Worm (Caenorhabditis elegans): ENCODE results near the gene ced-4.

ced-4 gene

DNA sequence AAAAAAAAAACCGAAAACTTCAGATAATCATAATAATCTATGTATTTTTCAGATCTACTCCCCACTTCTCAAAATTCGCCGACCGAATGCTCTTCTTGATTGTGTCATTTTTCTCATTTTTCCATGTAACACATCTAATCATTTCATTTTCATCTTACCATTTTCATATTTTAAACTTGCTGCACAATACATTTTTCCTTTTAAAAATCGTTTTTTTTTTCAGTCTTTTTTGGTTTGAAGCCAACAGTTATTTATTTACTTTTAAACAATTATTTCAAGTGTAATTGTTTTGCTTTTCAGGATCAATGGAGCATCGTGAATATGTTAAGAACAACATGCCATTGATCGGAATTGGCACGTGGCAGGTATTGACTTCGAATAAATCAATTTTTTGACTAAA lies 6.9 kb downstream of the ced-4 start, which contains the start of gene C35D10.6:
Gene C35D10.6 (plus strand): TSS at position 301 of the 400 bp plus-strand sequence.
- TF ChIP-seq ceh-8 (GFP tag; optimal IDR thresholded peaks at IDR 0.05), result no peak
- no peak for TF ChIP-seq nhr-47 (tag; optimal IDR thresholded peaks at IDR 0.05)
- TF ChIP-seq efl-1 (optimal IDR thresholded peaks at IDR 0.05), result no peak
- TF ChIP-seq efl-1 (GFP tag; optimal IDR thresholded peaks at IDR 0.05 in 1 of 2), result peak in 1 of 2 experiments; percentile 76

- TF ChIP-seq snu-23 (GFP tag; optimal IDR thresholded peaks at IDR 0.05), result peak; percentile 4
- TF ChIP-seq ztf-11 (tag; optimal IDR thresholded peaks at IDR 0.05), result peak in 1 of 2 experiments; percentile 39
- peak; percentile 62 for TF ChIP-seq lir-3 (tag; optimal IDR thresholded peaks at IDR 0.05; ENCODE audit: poor library complexity)
- peak; percentile 34 for TF ChIP-seq nhr-71 (tag; optimal IDR thresholded peaks at IDR 0.05)
- TF ChIP-seq ceh-90 (tag; optimal IDR thresholded peaks at IDR 0.05), result peak; percentile 81
- peak; percentile 8 for TF ChIP-seq rnt-1 (tag; optimal IDR thresholded peaks at IDR 0.05)
- peak; percentile 20 for TF ChIP-seq tbx-2 (tag; optimal IDR thresholded peaks at IDR 0.05)
- peak; percentile 48 for TF ChIP-seq nhr-90 (tag; optimal IDR thresholded peaks at IDR 0.05; ENCODE audit: poor library complexity)
- TF ChIP-seq efl-1 (optimal IDR thresholded peaks at IDR 0.05), result no peak
- peak in 1 of 2 experiments; percentile 27 for TF ChIP-seq efl-1 (GFP tag; optimal IDR thresholded peaks at IDR 0.05 in 1 of 2)
- no peak for TF ChIP-seq unc-62 (GFP tag; optimal IDR thresholded peaks at IDR 0.05)
- peak; percentile 12 for TF ChIP-seq nhr-20 (tag; optimal IDR thresholded peaks at IDR 0.05)
- TF ChIP-seq lin-15B (tag; optimal IDR thresholded peaks at IDR 0.05), result no peak
- TF ChIP-seq lsy-2 (tag; optimal IDR thresholded peaks at IDR 0.05), result peak in 1 of 2 experiments; percentile 35
- TF ChIP-seq dsc-1 (tag; optimal IDR thresholded peaks at IDR 0.05), result peak; percentile 7
- TF ChIP-seq nhr-47 (tag; optimal IDR thresholded peaks at IDR 0.05), result peak; percentile 42
- TF ChIP-seq grh-1 (GFP tag; IDR thresholded peaks at IDR 0.05), result no peak
- no peak for TF ChIP-seq mab-9 (GFP tag; IDR thresholded peaks at IDR 0.05)
- peak in 2 of 3 experiments; percentile 4 to 17 for TF ChIP-seq dpl-1 (GFP tag; optimal IDR thresholded peaks at IDR 0.05)
- no peak for TF ChIP-seq fkh-8 (tag; optimal IDR thresholded peaks at IDR 0.05)
- TF ChIP-seq irx-1 (tag; optimal IDR thresholded peaks at IDR 0.05), result peak; percentile 33
Observed at ce11 chrIII:4861744-4862401, 9.7 kb downstream of the ced-4 start, which contains the start of the genes C35D10.10 and C35D10.5. Gene C35D10.10 (minus strand): TSS chrIII:4861794. Gene C35D10.5 (plus strand): TSS chrIII:4862351.

DNA sequence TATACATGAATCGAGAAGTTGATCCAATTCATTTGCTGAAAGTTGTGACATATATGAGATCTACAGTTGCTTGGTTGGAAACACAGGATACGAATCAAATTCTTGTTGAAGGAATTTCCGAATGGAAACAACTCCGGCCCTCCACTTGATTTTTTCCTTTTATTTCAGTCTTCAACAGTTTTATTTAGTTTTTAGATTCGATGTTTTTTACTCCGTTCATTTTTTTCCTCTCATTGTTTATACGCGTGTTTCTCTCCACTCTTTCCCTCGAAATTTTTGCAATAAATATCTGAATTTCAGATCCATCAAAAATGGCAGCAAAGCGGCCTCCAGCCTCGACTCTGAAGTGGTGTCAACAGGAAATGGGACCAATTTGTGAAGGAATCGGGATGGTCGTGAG lies 11.0 kb downstream of the ced-4 start, which contains the start of gene coq-8:
Gene coq-8 (plus strand): TSS at position 301 of the 400 bp plus-strand sequence.
- TF ChIP-seq egl-13 (tag; optimal IDR thresholded peaks at IDR 0.05), result no peak

- no peak for TF ChIP-seq mab-9 (GFP tag; IDR thresholded peaks at IDR 0.05)
- TF ChIP-seq unc-130 (tag; optimal IDR thresholded peaks at IDR 0.05), result no peak
- no peak for TF ChIP-seq nhr-84 (tag; optimal IDR thresholded peaks at IDR 0.05)
- TF ChIP-seq nhr-28 (tag; optimal IDR thresholded peaks at IDR 0.05), result no peak
- no peak for TF ChIP-seq nhr-85 (tag)
- no peak for TF ChIP-seq hlh-17 (GFP tag; optimal IDR thresholded peaks at IDR 0.05; ENCODE audit: borderline replicate concordance)
- no peak for TF ChIP-seq nhr-71 (tag; optimal IDR thresholded peaks at IDR 0.05)
- TF ChIP-seq unc-98 (GFP tag; IDR thresholded peaks at IDR 0.05), result no peak
- TF ChIP-seq egl-13 (tag; optimal IDR thresholded peaks at IDR 0.05), result no peak
- no peak for TF ChIP-seq ceh-90 (tag; optimal IDR thresholded peaks at IDR 0.05)
- TF ChIP-seq nhr-76 (tag; optimal IDR thresholded peaks at IDR 0.05), result no peak
- TF ChIP-seq ets-5 (GFP tag; IDR thresholded peaks at IDR 0.05), result no peak
- TF ChIP-seq unc-62 (GFP tag; optimal IDR thresholded peaks at IDR 0.05), result no peak
- no peak for TF ChIP-seq snpc-4 (tag; optimal IDR thresholded peaks at IDR 0.05)
Observed at ce11 chrIII:4866762-4867161, 14.6 kb downstream of the ced-4 start, which contains the start of gene C35D10.17. Gene C35D10.17 (plus strand): TSS chrIII:4867062.

DNA sequence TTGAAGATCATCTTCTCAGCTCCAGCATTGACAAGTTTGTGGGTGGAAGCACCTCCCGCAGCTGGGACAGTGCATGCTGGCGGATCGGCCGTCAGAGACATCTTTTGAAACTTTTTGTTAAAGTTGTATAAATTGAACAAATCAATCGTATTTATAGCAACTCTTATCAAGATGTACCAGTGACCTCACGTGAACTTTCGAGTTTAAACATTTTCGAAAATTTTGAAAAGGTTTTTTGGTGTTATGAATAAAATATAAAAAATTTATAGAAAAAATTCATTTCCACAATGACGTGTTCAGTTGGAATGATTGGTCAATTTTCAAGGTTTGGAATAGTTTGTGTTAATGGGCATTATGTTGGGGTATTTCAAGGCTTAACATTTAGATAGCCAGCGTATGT lies 16.5 kb downstream of the ced-4 start, which contains the start of the genes msd-4 and C35D10.3:
Gene msd-4 (minus strand): TSS at position 101 of the 400 bp plus-strand sequence.
Gene C35D10.3 (plus strand): TSS at position 279 of the 400 bp plus-strand sequence.
- no peak for TF ChIP-seq lin-35 (GFP tag; optimal IDR thresholded peaks at IDR 0.05)
- TF ChIP-seq pqm-1 (tag; optimal IDR thresholded peaks at IDR 0.05), result no peak
- no peak for TF ChIP-seq Y116A8C.19 (tag; optimal IDR thresholded peaks at IDR 0.05; ENCODE audit: borderline replicate concordance)
- no peak for TF ChIP-seq ztf-4 (tag; optimal IDR thresholded peaks at IDR 0.05)
- TF ChIP-seq nhr-28 (tag; optimal IDR thresholded peaks at IDR 0.05), result no peak
- TF ChIP-seq ceh-63 (GFP tag; optimal IDR thresholded peaks at IDR 0.05), result no peak
- TF ChIP-seq sptf-1 (tag; optimal IDR thresholded peaks at IDR 0.05), result no peak
- no peak for TF ChIP-seq ceh-90 (tag; optimal IDR thresholded peaks at IDR 0.05)
- no peak for TF ChIP-seq skn-1 (tag; optimal IDR thresholded peaks at IDR 0.05)
- no peak for TF ChIP-seq fkh-8 (tag; optimal IDR thresholded peaks at IDR 0.05)
- no peak for TF ChIP-seq ama-1 (optimal IDR thresholded peaks at IDR 0.05)
- TF ChIP-seq ceh-88 (GFP tag; IDR thresholded peaks at IDR 0.05), result no peak
- no peak for TF ChIP-seq aly-2 (tag; optimal IDR thresholded peaks at IDR 0.05)
- no peak for TF ChIP-seq unc-62 (GFP tag; optimal IDR thresholded peaks at IDR 0.05)
- no peak for TF ChIP-seq swsn-7 (tag; optimal IDR thresholded peaks at IDR 0.05)
